Fruit fly (Drosophila melanogaster) S2 (cell line): ENCODE measurements around the gene Lrr47.

Experiments
- CG8478 ChIP-seq: fragments of >200 bp; optimal IDR thresholded peaks from 2 replicates; lab custom pipeline; 2018
- CTCF ChIP-seq, 2 experiments: fragments of >200 bp; optimal IDR thresholded peaks; 2 replicates each; lab custom pipeline; 2018

- no peak for TF ChIP-seq CG8478 (lab: Kevin White, UChicago)
- TF ChIP-seq CTCF (optimal IDR thresholded peaks at IDR 0.05; lab: Kevin White, UChicago) = no peak
Measured at dm6 chr2L:10500309-10500974, 16.7 kb upstream of the Lrr47 start.
